Worm (Caenorhabditis elegans) whole organism, L1 larva: Measurements from ENCODE around the gene pah-1.

Source experiments
- F16B12.6 ChIP-seq: fragments of 150-350 bp; optimal IDR thresholded peaks from 2 replicates; lab custom pipeline; 2014; ENCODE audit warnings: missing biosample characterization, missing genetic modification characterization
- Y116A8C.19 ChIP-seq: sonication (generic microtip); optimal IDR thresholded peaks from 2 replicates; lab custom pipeline; 2016; ENCODE audit warnings: missing compliant biosample characterization, missing genetic modification characterization, borderline replicate concordance
- ama-1 ChIP-seq: fragments of 150-350 bp; optimal IDR thresholded peaks from 2 replicates; lab custom pipeline; 2014
- ceh-8 ChIP-seq: fragments of 200-800 bp; sonication (Bioruptor generic); optimal IDR thresholded peaks from 2 replicates; lab custom pipeline; 2018; ENCODE audit warnings: mild to moderate bottlenecking, missing genetic modification characterization, moderate library complexity, missing compliant biosample characterization
- ceh-82 ChIP-seq, 3 experiments: fragments of 150-350 bp in 1 of 3; sonication (generic microtip) in 2 of 3; optimal IDR thresholded peaks; 2 replicates each; lab custom pipeline; 2014 to 2017; ENCODE audit warnings: missing biosample characterization in 3 of 3, missing genetic modification characterization in 3 of 3
- ceh-88 ChIP-seq: fragments of 200-800 bp; sonication (Bioruptor generic); IDR thresholded peaks from 2 replicates; pipeline ENCODE4 v1.3.6; 2022; ENCODE audit warnings: missing genetic modification characterization, missing compliant biosample characterization
- dpl-1 ChIP-seq, 3 experiments: fragments of 150-350 bp in 2 of 3; sonication (generic microtip) in 1 of 3; optimal IDR thresholded peaks; 2 replicates each; lab custom pipeline; 2014 to 2017; ENCODE audit warnings: missing biosample characterization in 3 of 3, missing genetic modification characterization in 3 of 3, missing genetic modification reagents in 3 of 3
- efl-1 ChIP-seq, 4 experiments: fragments of 150-350 bp; optimal IDR thresholded peaks in 3 of 4; peaks in 1 of 4; 1 replicate in 1 of 4; 2 replicates in 3 of 4; lab custom pipeline; 2014; ENCODE audit warnings: missing biosample characterization in 2 of 4, missing genetic modification characterization in 2 of 4, missing genetic modification reagents in 2 of 4
- efl-3 ChIP-seq: fragments of 200-800 bp; sonication (Bioruptor generic); optimal IDR thresholded peaks from 2 replicates; lab custom pipeline; 2018; ENCODE audit warnings: mild to moderate bottlenecking, missing genetic modification characterization, missing compliant biosample characterization
- egl-13 ChIP-seq: sonication (generic microtip); optimal IDR thresholded peaks from 2 replicates; lab custom pipeline; 2016; ENCODE audit warnings: missing genotype, missing genetic modification reagents, missing genetic modification characterization, missing compliant biosample characterization
- elt-3 ChIP-seq, 6 experiments: fragments of 150-350 bp in 1 of 6; sonication (generic microtip); optimal IDR thresholded peaks; 2 replicates each; lab custom pipeline; 2017 to 2018; ENCODE audit warnings: missing biosample characterization in 6 of 6, missing genetic modification characterization in 6 of 6, inconsistent platforms in 1 of 6
- ets-5 ChIP-seq: fragments of 200-800 bp; sonication (Bioruptor generic); IDR thresholded peaks from 2 replicates; pipeline ENCODE4 v1.3.6; 2022; ENCODE audit warnings: missing genetic modification characterization, missing compliant biosample characterization
- fkh-10 ChIP-seq: sonication (generic microtip); optimal IDR thresholded peaks from 2 replicates; lab custom pipeline; 2017; ENCODE audit warnings: missing biosample characterization, missing genetic modification reagents, missing genetic modification characterization
- fkh-4 ChIP-seq: sonication (generic microtip); optimal IDR thresholded peaks from 2 replicates; lab custom pipeline; 2016; ENCODE audit warnings: missing compliant biosample characterization, missing genetic modification characterization, borderline replicate concordance
- fkh-8 ChIP-seq: sonication (generic microtip); optimal IDR thresholded peaks from 2 replicates; lab custom pipeline; 2016; ENCODE audit warnings: mild to moderate bottlenecking, missing genetic modification characterization, missing compliant biosample characterization
- grh-1 ChIP-seq: fragments of 200-800 bp; sonication (Bioruptor generic); IDR thresholded peaks from 2 replicates; pipeline ENCODE4 v1.3.6; 2022; ENCODE audit warnings: missing genetic modification reagents, missing genetic modification characterization, missing compliant biosample characterization
- hlh-17 ChIP-seq: fragments of 200-800 bp; sonication (Bioruptor generic); optimal IDR thresholded peaks from 2 replicates; lab custom pipeline; 2018; ENCODE audit warnings: missing genetic modification characterization, mild to moderate bottlenecking, missing compliant biosample characterization, moderate library complexity, borderline replicate concordance
- hlh-4 ChIP-seq: sonication (generic microtip); optimal IDR thresholded peaks from 2 replicates; lab custom pipeline; 2016; ENCODE audit warnings: mild to moderate bottlenecking, missing genetic modification characterization, missing compliant biosample characterization
- hpl-2 ChIP-seq: fragments of 150-350 bp; optimal IDR thresholded peaks from 2 replicates; lab custom pipeline; 2014; ENCODE audit warnings: missing biosample characterization, missing genetic modification reagents, missing genetic modification characterization
- irx-1 ChIP-seq: sonication (generic microtip); optimal IDR thresholded peaks from 2 replicates; lab custom pipeline; 2016; ENCODE audit warnings: missing genetic modification characterization, missing compliant biosample characterization
- lin-14 ChIP-seq: fragments of 200-800 bp; sonication (Bioruptor generic); optimal IDR thresholded peaks from 2 replicates; lab custom pipeline; 2018; ENCODE audit warnings: mild to moderate bottlenecking, missing genetic modification characterization, moderate library complexity, missing compliant biosample characterization
- lin-15B ChIP-seq: fragments of 150-350 bp; sonication (generic microtip); optimal IDR thresholded peaks from 3 replicates; lab custom pipeline; 2014; ENCODE audit warnings: missing biosample characterization, missing genetic modification characterization
- lin-35 ChIP-seq, 2 experiments: fragments of 150-350 bp; optimal IDR thresholded peaks; 2 replicates each; lab custom pipeline; 2014; ENCODE audit warnings: missing biosample characterization in 2 of 2, missing genetic modification characterization in 2 of 2, missing genetic modification reagents in 2 of 2
- lir-3 ChIP-seq: sonication (generic microtip); optimal IDR thresholded peaks from 2 replicates; lab custom pipeline; 2016; ENCODE audit warnings: mild to moderate bottlenecking, missing genetic modification characterization, moderate library complexity, missing compliant biosample characterization; ENCODE audit not compliant: poor library complexity
- lsy-2 ChIP-seq, 2 experiments: fragments of 150-350 bp; optimal IDR thresholded peaks; 2 replicates each; lab custom pipeline; 2014; ENCODE audit warnings: missing biosample characterization in 2 of 2, missing genetic modification characterization in 2 of 2
- mab-9 ChIP-seq: fragments of 200-800 bp; sonication (Bioruptor generic); IDR thresholded peaks from 2 replicates; pipeline ENCODE4 v1.3.6; 2022; ENCODE audit warnings: missing genetic modification reagents, missing genetic modification characterization, missing compliant biosample characterization
- mdl-1 ChIP-seq, 2 experiments: fragments of 150-350 bp; optimal IDR thresholded peaks; 2 replicates each; lab custom pipeline; 2014 to 2017; ENCODE audit warnings: missing biosample characterization in 2 of 2, missing genetic modification characterization in 2 of 2, inconsistent platforms in 1 of 2
- mep-1 ChIP-seq: fragments of 150-350 bp; optimal IDR thresholded peaks from 2 replicates; lab custom pipeline; 2014; ENCODE audit warnings: missing biosample characterization, missing genetic modification characterization
- nhr-11 ChIP-seq: fragments of 150-350 bp; optimal IDR thresholded peaks from 2 replicates; lab custom pipeline; 2014; ENCODE audit warnings: missing biosample characterization, missing genetic modification characterization
- nhr-19 ChIP-seq: fragments of 200-800 bp; sonication (Bioruptor generic); conservative IDR thresholded peaks from 2 replicates; pipeline ENCODE4 v1.3.6; 2022; ENCODE audit warnings: missing genetic modification characterization, missing compliant biosample characterization
- nhr-237 ChIP-seq: fragments of 150-350 bp; optimal IDR thresholded peaks from 2 replicates; lab custom pipeline; 2014; ENCODE audit warnings: missing biosample characterization, missing genetic modification characterization
- nhr-47 ChIP-seq: sonication (generic microtip); optimal IDR thresholded peaks from 2 replicates; lab custom pipeline; 2016; ENCODE audit warnings: mild to moderate bottlenecking, missing genetic modification characterization, moderate library complexity, missing compliant biosample characterization
- nhr-76 ChIP-seq: sonication (generic microtip); optimal IDR thresholded peaks from 2 replicates; lab custom pipeline; 2017; ENCODE audit warnings: missing biosample characterization, missing genetic modification characterization
- nhr-77 ChIP-seq: fragments of 150-350 bp; optimal IDR thresholded peaks from 2 replicates; lab custom pipeline; 2014; ENCODE audit warnings: missing biosample characterization, missing genetic modification characterization
- nhr-84 ChIP-seq: sonication (generic microtip); optimal IDR thresholded peaks from 2 replicates; lab custom pipeline; 2017; ENCODE audit warnings: missing biosample characterization, missing genetic modification characterization
- nhr-85 ChIP-seq: sonication (generic microtip); peaks from one replicate; lab custom pipeline; 2016; ENCODE audit warnings: missing genetic modification characterization, inconsistent platforms, missing compliant biosample characterization
- nhr-90 ChIP-seq: sonication (generic microtip); optimal IDR thresholded peaks from 2 replicates; lab custom pipeline; 2016; ENCODE audit warnings: mild to moderate bottlenecking, missing genetic modification characterization, missing compliant biosample characterization; ENCODE audit not compliant: poor library complexity
- pax-3 ChIP-seq: fragments of 200-800 bp; sonication (Bioruptor generic); optimal IDR thresholded peaks from 2 replicates; lab custom pipeline; 2018; ENCODE audit warnings: mild to moderate bottlenecking, missing genetic modification characterization, moderate library complexity, missing compliant biosample characterization
- rnt-1 ChIP-seq: sonication (generic microtip); optimal IDR thresholded peaks from 2 replicates; lab custom pipeline; 2016; ENCODE audit warnings: mild to moderate bottlenecking, missing genetic modification characterization, moderate library complexity, missing compliant biosample characterization
- sptf-1 ChIP-seq: fragments of 150-350 bp; optimal IDR thresholded peaks from 2 replicates; lab custom pipeline; 2014; ENCODE audit warnings: missing biosample characterization, missing genetic modification characterization
- sup-37 ChIP-seq: fragments of 200-800 bp; sonication (Bioruptor generic); optimal IDR thresholded peaks from 2 replicates; lab custom pipeline; 2018; ENCODE audit warnings: mild to moderate bottlenecking, missing genetic modification characterization, missing compliant biosample characterization
- tbx-2 ChIP-seq: sonication (generic microtip); optimal IDR thresholded peaks from 2 replicates; lab custom pipeline; 2016; ENCODE audit warnings: missing genetic modification characterization, missing compliant biosample characterization
- tlp-1 ChIP-seq: fragments of 150-350 bp; optimal IDR thresholded peaks from 2 replicates; lab custom pipeline; 2014; ENCODE audit warnings: missing biosample characterization, missing genetic modification characterization
- unc-30 ChIP-seq: sonication (generic microtip); optimal IDR thresholded peaks from 2 replicates; lab custom pipeline; 2017; ENCODE audit warnings: missing biosample characterization, missing genetic modification characterization
- unc-98 ChIP-seq: fragments of 200-800 bp; sonication (Bioruptor generic); IDR thresholded peaks from 2 replicates; pipeline ENCODE4 v1.3.6; 2022; ENCODE audit warnings: missing genetic modification characterization, missing compliant biosample characterization
- xbp-1 ChIP-seq: sonication (generic microtip); optimal IDR thresholded peaks from 2 replicates; lab custom pipeline; 2016; ENCODE audit warnings: missing genetic modification characterization, missing compliant biosample characterization
- zag-1 ChIP-seq: fragments of 150-350 bp; optimal IDR thresholded peaks from 2 replicates; lab custom pipeline; 2014; ENCODE audit warnings: missing biosample characterization, missing genetic modification characterization
- zip-4 ChIP-seq: fragments of 200-800 bp; sonication (Bioruptor generic); optimal IDR thresholded peaks from 2 replicates; lab custom pipeline; 2018; ENCODE audit warnings: mild to moderate bottlenecking, missing genetic modification characterization, moderate library complexity, missing compliant biosample characterization
- ztf-11 ChIP-seq, 2 experiments: sonication (generic microtip); optimal IDR thresholded peaks; 2 replicates each; lab custom pipeline; 2016 to 2017; ENCODE audit warnings: missing genetic modification characterization in 2 of 2, missing biosample characterization in 1 of 2, missing compliant biosample characterization in 1 of 2

The pah-1 gene

DNA sequence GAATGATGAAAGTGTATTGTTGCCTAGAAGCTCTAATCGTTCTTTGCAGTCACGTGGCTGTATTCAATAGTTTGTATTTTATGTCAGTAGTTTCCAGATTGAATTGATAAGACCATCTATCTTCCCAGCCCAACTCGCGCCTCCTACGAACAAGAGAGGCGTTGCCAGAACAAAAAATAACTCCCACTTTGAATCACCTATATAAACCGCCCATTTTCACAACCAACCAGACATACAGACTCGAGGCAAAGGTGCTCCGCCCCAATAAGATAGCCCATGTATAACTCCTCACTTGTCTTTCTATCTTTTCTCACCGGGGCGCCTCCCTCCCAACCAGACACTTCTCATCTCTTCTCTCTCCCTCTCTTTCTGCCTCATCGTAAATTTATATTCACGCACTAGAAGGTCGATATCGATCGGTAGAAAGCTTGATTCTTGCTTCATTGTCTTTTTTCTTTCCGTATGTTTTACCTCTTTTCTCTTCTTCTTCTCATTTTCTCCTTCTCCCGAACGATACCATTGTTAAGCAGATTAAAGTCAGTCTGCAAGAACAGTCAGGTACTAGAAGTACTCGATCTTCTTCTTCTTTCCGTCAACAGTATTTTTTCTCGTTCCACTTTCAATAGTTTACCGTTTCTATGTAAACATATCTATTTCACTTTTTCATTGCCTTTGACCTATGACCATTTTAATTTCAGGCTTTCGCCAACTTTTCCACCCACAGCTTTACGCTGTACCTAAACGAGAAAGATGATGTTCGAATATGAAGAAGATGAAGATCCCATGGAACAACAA lies 23.2 kb downstream of the pah-1 start, which contains the start of gene mak-1 (continued):
- no peak for TF ChIP-seq nhr-76
- peak; percentile 55 for TF ChIP-seq ama-1 (lab: Kevin White, UChicago)
- peak; percentile 39 for TF ChIP-seq nhr-90 (tag; lab: Kevin White, UChicago)
- peak in 1 of 2 experiments; percentile 20 for TF ChIP-seq lsy-2 (tag; optimal IDR thresholded peaks at IDR 0.05; lab: Kevin White, UChicago)
- TF ChIP-seq irx-1 (tag; lab: Kevin White, UChicago) = no peak
- no peak for TF ChIP-seq grh-1 (GFP tag; lab: Robert Waterston, UW)
- peak; percentile 2 for TF ChIP-seq lin-14 (GFP tag; lab: Kevin White, UChicago)
- TF ChIP-seq sup-37 (GFP tag; lab: Kevin White, UChicago) = no peak
- no peak for TF ChIP-seq zip-4 (GFP tag; lab: Kevin White, UChicago)
- TF ChIP-seq unc-30 (tag; lab: Kevin White, UChicago) = no peak
- no peak for TF ChIP-seq zag-1 (tag; lab: Kevin White, UChicago)
- TF ChIP-seq nhr-19 (GFP tag; lab: Robert Waterston, UW) = peak; percentile 61
- no peak for TF ChIP-seq nhr-77
- peak; percentile 42 for TF ChIP-seq lir-3 (tag; lab: Kevin White, UChicago)
- no peak for TF ChIP-seq ceh-8
- TF ChIP-seq pax-3 = no peak
- TF ChIP-seq ets-5 (GFP tag; lab: Robert Waterston, UW) = no peak
- TF ChIP-seq F16B12.6 = no peak
- no peak for TF ChIP-seq ceh-88 (GFP tag; lab: Robert Waterston, UW)
- TF ChIP-seq tbx-2 = peak; percentile 47
- TF ChIP-seq unc-98 = no peak
- no peak for TF ChIP-seq nhr-84 (tag; lab: Kevin White, UChicago)
- TF ChIP-seq efl-3 (GFP tag; lab: Kevin White, UChicago) = no peak
- TF ChIP-seq nhr-237 (tag; lab: Kevin White, UChicago) = no peak
- no peak for TF ChIP-seq nhr-11 (tag; lab: Kevin White, UChicago)
- TF ChIP-seq tlp-1 (tag; lab: Kevin White, UChicago) = no peak
- TF ChIP-seq fkh-10 (GFP tag; lab: Kevin White, UChicago) = no peak
- TF ChIP-seq xbp-1 (tag; lab: Kevin White, UChicago) = peak; percentile 17
- TF ChIP-seq ztf-11 (tag; optimal IDR thresholded peaks at IDR 0.05; lab: Kevin White, UChicago) = no peak
- no peak for TF ChIP-seq egl-13 (tag; lab: Kevin White, UChicago)
- no peak for TF ChIP-seq hlh-4 (tag; lab: Kevin White, UChicago)
- no peak for TF ChIP-seq sptf-1 (tag; lab: Kevin White, UChicago)
- no peak for TF ChIP-seq fkh-4 (tag; lab: Kevin White, UChicago)
- TF ChIP-seq Y116A8C.19 (tag; lab: Kevin White, UChicago) = no peak
- no peak for TF ChIP-seq fkh-8 (tag; lab: Kevin White, UChicago)
- TF ChIP-seq mdl-1 (tag; optimal IDR thresholded peaks at IDR 0.05; lab: Kevin White, UChicago) = peak in 1 of 2 experiments; percentile 65
- no peak for TF ChIP-seq hpl-2 (GFP tag; lab: Kevin White, UChicago)
- peak in 1 of 6 experiments; percentile 59 for TF ChIP-seq elt-3 (tag; optimal IDR thresholded peaks at IDR 0.05; lab: Kevin White, UChicago)

- TF ChIP-seq nhr-84 (tag; lab: Kevin White, UChicago) (no peak), nhr-76 (no peak), dpl-1 (GFP tag; optimal IDR thresholded peaks at IDR 0.05; lab: Kevin White, UChicago) (peak in 1 of 3 experiments; percentile 41), nhr-237 (tag; lab: Kevin White, UChicago) (no peak), nhr-85 (no peak), mab-9 (GFP tag; lab: Robert Waterston, UW) (no peak), lin-15B (tag; lab: Kevin White, UChicago) (no peak), ceh-82 (tag; optimal IDR thresholded peaks at IDR 0.05; lab: Kevin White, UChicago) (peak in 1 of 3 experiments; percentile 10), rnt-1 (peak; percentile 29), lin-35 (GFP tag; optimal IDR thresholded peaks at IDR 0.05; lab: Kevin White, UChicago) (no peak), lsy-2 (tag; optimal IDR thresholded peaks at IDR 0.05; lab: Kevin White, UChicago) (peak; percentile 21 to 40), mep-1 (tag; lab: Kevin White, UChicago) (no peak), sptf-1 (tag; lab: Kevin White, UChicago) (no peak), efl-1 (optimal IDR thresholded peaks at IDR 0.05; lab: Kevin White, UChicago) (peak in 1 of 2 experiments; percentile 29), efl-1 (GFP tag; optimal IDR thresholded peaks at IDR 0.05 in 1 of 2; lab: Kevin White, UChicago) (peak in 1 of 2 experiments; percentile 5), fkh-8 (tag; lab: Kevin White, UChicago) (peak; percentile 59), elt-3 (tag; optimal IDR thresholded peaks at IDR 0.05; lab: Kevin White, UChicago) (no peak), nhr-47 (tag; lab: Kevin White, UChicago) (no peak), hlh-17 (no peak), grh-1 (GFP tag; lab: Robert Waterston, UW) (no peak), lin-14 (GFP tag; lab: Kevin White, UChicago) (peak; percentile 57)
- TF ChIP-seq, all 84 proteins: peak for 7
Observed at ce11 chrII:8742972-8743371, 23.8 kb downstream of the pah-1 start.
